In the genomic region with DNA sequence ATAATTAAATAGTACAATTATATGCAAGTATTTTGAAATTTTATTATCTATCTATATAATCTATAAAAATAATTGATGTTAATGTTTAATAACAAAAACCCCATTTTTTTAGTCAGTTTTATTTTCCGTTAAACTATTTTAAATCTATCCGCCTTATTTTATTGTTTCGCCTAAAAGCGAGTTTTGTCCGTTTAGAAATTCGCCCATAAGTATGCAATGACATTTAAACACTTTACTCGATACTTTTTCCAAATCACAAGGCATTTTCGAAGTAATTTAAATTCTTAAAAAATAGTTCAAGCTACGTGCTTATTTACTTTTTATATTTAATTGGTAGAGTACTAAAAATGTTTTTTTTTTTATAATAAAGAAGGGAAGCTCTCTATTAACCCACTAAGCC, we compare ENCODE assay signal across 3 fruit fly cellular contexts.
A peak's percentile ranks its signal among the peaks of the same experiment; 100 is the strongest.
TF ChIP-seq lines count a peak whose summit lies in the region.

No protein-coding gene starts in this region.

- no peak for TF ChIP-seq CTCF in whole organism, embryonic (GFP tag; optimal IDR thresholded peaks at IDR 0.05; lab: Kevin White, UChicago)

TF ChIP-seq in whole organism, embryonic, 481 proteins besides CTCF, POLR2A, EP300 and RAD21:
- TF ChIP-seq BEAF-32 (GFP tag; optimal IDR thresholded peaks at IDR 0.05; lab: Kevin White, UChicago) (peak; percentile 30), CG12155 (GFP tag; optimal IDR thresholded peaks at IDR 0.05; lab: Kevin White, UChicago) (peak; percentile 67), E2f2 (GFP tag; IDR thresholded peaks at IDR 0.05; lab: Robert Waterston, UW) (peak; percentile 44), fd64A (GFP tag; optimal IDR thresholded peaks at IDR 0.05; lab: Kevin White, UChicago) (no peak), Dp (GFP tag; optimal IDR thresholded peaks at IDR 0.05; lab: Kevin White, UChicago) (peak; percentile 41), Myb (GFP tag; optimal IDR thresholded peaks at IDR 0.05; lab: Kevin White, UChicago) (peak; percentile 84), CG16863 (GFP tag; optimal IDR thresholded peaks at IDR 0.05; lab: Kevin White, UChicago) (peak; percentile 55), stwl (tag; optimal IDR thresholded peaks at IDR 0.05; lab: Kevin White, UChicago) (peak; percentile 6), gsb-n (tag; optimal IDR thresholded peaks at IDR 0.05; lab: Kevin White, UChicago) (no peak)

TF ChIP-seq in whole organism, pupa, 21 proteins besides CTCF, POLR2A, EP300 and RAD21:
- no peak for TF ChIP-seq Ets98B (GFP tag; IDR thresholded peaks at IDR 0.05; lab: Robert Waterston, UW)
- TF ChIP-seq D1 (tag; optimal IDR thresholded peaks at IDR 0.05; lab: Kevin White, UChicago): peak; percentile 83
- TF ChIP-seq CG32121 (GFP tag; IDR thresholded peaks at IDR 0.05; lab: Robert Waterston, UW): no peak
- no peak for TF ChIP-seq Pif1B (GFP tag; optimal IDR thresholded peaks at IDR 0.05; lab: Kevin White, UChicago)

TF ChIP-seq in whole organism, wandering third instar larva, 38 proteins besides CTCF, POLR2A, EP300 and RAD21:
- TF ChIP-seq Myc (optimal IDR thresholded peaks at IDR 0.05; lab: Kevin White, UChicago) (peak; percentile 72), dmrt93B (GFP tag; optimal IDR thresholded peaks at IDR 0.05; lab: Kevin White, UChicago) (no peak), Rel (GFP tag; optimal IDR thresholded peaks at IDR 0.05; lab: Kevin White, UChicago) (no peak), Rel (tag; optimal IDR thresholded peaks at IDR 0.05; lab: Kevin White, UChicago) (no peak), Dif (GFP tag; optimal IDR thresholded peaks at IDR 0.05; lab: Kevin White, UChicago; ENCODE audit: partially characterized antibody) (peak; percentile 11), N (GFP tag; optimal IDR thresholded peaks at IDR 0.05; lab: Kevin White, UChicago) (peak; percentile 72), Vsx2 (GFP tag; optimal IDR thresholded peaks at IDR 0.05; lab: Kevin White, UChicago; ENCODE audit: partially characterized antibody) (peak; percentile 20)
